Worm (Caenorhabditis elegans): ENCODE data around the gene T28D6.6.

DNA sequence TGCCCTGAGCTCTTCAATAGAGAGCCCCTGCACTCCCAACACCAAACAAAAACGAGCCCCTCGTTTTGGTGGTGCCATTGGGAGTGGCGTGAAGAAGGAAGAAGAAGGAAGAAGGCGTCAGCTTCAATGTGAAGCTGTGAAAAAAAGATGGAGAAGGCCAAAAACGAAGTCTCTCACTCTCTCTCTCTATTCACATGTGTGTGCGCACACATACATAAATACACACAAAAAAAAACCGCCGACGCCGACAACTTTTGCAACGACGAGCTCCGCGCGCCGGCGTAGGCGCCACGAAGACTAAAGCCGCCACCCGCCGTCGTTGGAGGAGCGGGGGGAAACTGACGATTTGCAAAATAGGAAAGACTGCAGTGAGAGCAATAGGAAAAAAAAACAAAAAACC is 6.8 kb downstream of the T28D6.6 start:
- no peak for TF ChIP-seq aly-1 (tag; optimal IDR thresholded peaks at IDR 0.05)
- no peak for TF ChIP-seq ama-1 (optimal IDR thresholded peaks at IDR 0.05)
- no peak for TF ChIP-seq pes-1 (GFP tag; IDR thresholded peaks at IDR 0.05)

Data from whole organism, early embryonic.